Fruit fly (Drosophila melanogaster): ENCODE data around the gene CG43133.

The CG43133 gene

DNA sequence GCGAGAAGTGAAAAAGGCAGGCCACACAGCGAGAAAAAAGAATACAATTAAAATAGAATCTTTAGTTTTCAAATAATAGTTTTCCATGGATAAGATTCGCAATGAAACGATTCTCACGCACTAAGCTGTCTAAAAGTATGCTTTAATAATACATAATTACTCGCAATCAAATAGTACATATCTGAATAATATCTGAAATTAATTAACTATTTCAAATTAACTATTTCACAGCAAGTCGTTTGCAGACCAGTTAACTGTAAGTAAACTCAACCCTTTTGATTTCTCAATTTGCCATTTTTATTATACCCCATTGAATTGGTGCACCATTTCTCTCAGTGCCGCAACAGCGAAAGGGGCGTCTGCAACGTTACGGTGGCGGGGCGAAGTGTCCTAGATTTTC lies 4.5 kb downstream of the CG43133 start (continued):
- TF ChIP-seq zfh1 (GFP tag; IDR thresholded peaks at IDR 0.05) (no peak), cato (GFP tag; optimal IDR thresholded peaks at IDR 0.05; ENCODE audit: borderline replicate concordance) (no peak), CG11696 (GFP tag; IDR thresholded peaks at IDR 0.05) (no peak), tx (GFP tag; optimal IDR thresholded peaks at IDR 0.05) (no peak), CG13287 (GFP tag; IDR thresholded peaks at IDR 0.05; ENCODE audit: partially characterized antibody) (no peak), CG10274 (GFP tag; optimal IDR thresholded peaks at IDR 0.05) (no peak), B-H2 (GFP tag; optimal IDR thresholded peaks at IDR 0.05) (no peak), Dad (GFP tag; optimal IDR thresholded peaks at IDR 0.05) (no peak), CG4282 (GFP tag; optimal IDR thresholded peaks at IDR 0.05) (no peak), CG15696 (tag; optimal IDR thresholded peaks at IDR 0.05) (no peak), h (optimal IDR thresholded peaks at IDR 0.05) (no peak), amos (GFP tag; IDR thresholded peaks at IDR 0.05; ENCODE audit: partially characterized antibody) (no peak), ranshi (GFP tag; IDR thresholded peaks at IDR 0.05) (no peak), ems (GFP tag; optimal IDR thresholded peaks at IDR 0.05) (no peak), Optix (GFP tag; IDR thresholded peaks at IDR 0.05) (no peak), D (optimal IDR thresholded peaks at IDR 0.05) (no peak), D (GFP tag; optimal IDR thresholded peaks at IDR 0.05) (no peak), Dll (GFP tag; IDR thresholded peaks at IDR 0.05; ENCODE audit: partially characterized antibody) (no peak), CG3065 (GFP tag; optimal IDR thresholded peaks at IDR 0.05) (no peak), ind (GFP tag; optimal IDR thresholded peaks at IDR 0.05) (peak; percentile 2), corto (GFP tag; optimal IDR thresholded peaks at IDR 0.05) (no peak), CG13624 (GFP tag; optimal IDR thresholded peaks at IDR 0.05) (no peak), CG6854 (GFP tag; optimal IDR thresholded peaks at IDR 0.05) (peak; percentile 37), Mad (GFP tag; optimal IDR thresholded peaks at IDR 0.05) (no peak), NC2α (GFP tag; optimal IDR thresholded peaks at IDR 0.05) (no peak), br (optimal IDR thresholded peaks at IDR 0.05) (no peak), Blimp-1 (GFP tag; optimal IDR thresholded peaks at IDR 0.05) (no peak), lmd (GFP tag; IDR thresholded peaks at IDR 0.05) (peak; percentile 24; the same call in 1 of the 2 replicates), Doc2 (GFP tag; IDR thresholded peaks at IDR 0.05) (no peak), MTF-1 (GFP tag; optimal IDR thresholded peaks at IDR 0.05; ENCODE audit: borderline replicate concordance) (no peak), slbo (GFP tag; IDR thresholded peaks at IDR 0.05) (no peak), Abd-B (GFP tag; optimal IDR thresholded peaks at IDR 0.05) (no peak), CG11504 (tag; optimal IDR thresholded peaks at IDR 0.05) (no peak), btn (GFP tag; optimal IDR thresholded peaks at IDR 0.05) (no peak), CG8388 (GFP tag; optimal IDR thresholded peaks at IDR 0.05) (no peak), Sry-δ (GFP tag; optimal IDR thresholded peaks at IDR 0.05) (no peak), caup (GFP tag; optimal IDR thresholded peaks at IDR 0.05; ENCODE audit: severe bottlenecking) (peak; percentile 35), CG3726 (GFP tag; IDR thresholded peaks at IDR 0.05) (no peak), fd64A (GFP tag; optimal IDR thresholded peaks at IDR 0.05) (no peak), p53 (GFP tag; optimal IDR thresholded peaks at IDR 0.05) (no peak), CG11085 (GFP tag; IDR thresholded peaks at IDR 0.05) (no peak), psq (GFP tag; optimal IDR thresholded peaks at IDR 0.05) (no peak), CG12071 (GFP tag; optimal IDR thresholded peaks at IDR 0.05) (no peak), gcm (GFP tag; optimal IDR thresholded peaks at IDR 0.05) (no peak), CHES-1-like (GFP tag; optimal IDR thresholded peaks at IDR 0.05) (no peak), crol (GFP tag; IDR thresholded peaks at IDR 0.05) (no peak), CG3163 (GFP tag; optimal IDR thresholded peaks at IDR 0.05) (no peak), tio (GFP tag; optimal IDR thresholded peaks at IDR 0.05) (peak; percentile 35), tup (GFP tag; optimal IDR thresholded peaks at IDR 0.05) (no peak), Doc3 (GFP tag; IDR thresholded peaks at IDR 0.05; ENCODE audit: partially characterized antibody) (no peak), z (GFP tag; IDR thresholded peaks at IDR 0.05) (no peak), CG14860 (GFP tag; IDR thresholded peaks at IDR 0.05; ENCODE audit: partially characterized antibody) (no peak), ab (GFP tag; optimal IDR thresholded peaks at IDR 0.05) (no peak)
